Fruit fly (Drosophila melanogaster): ENCODE measurements around the gene Srp68.

Srp68 gene

DNA sequence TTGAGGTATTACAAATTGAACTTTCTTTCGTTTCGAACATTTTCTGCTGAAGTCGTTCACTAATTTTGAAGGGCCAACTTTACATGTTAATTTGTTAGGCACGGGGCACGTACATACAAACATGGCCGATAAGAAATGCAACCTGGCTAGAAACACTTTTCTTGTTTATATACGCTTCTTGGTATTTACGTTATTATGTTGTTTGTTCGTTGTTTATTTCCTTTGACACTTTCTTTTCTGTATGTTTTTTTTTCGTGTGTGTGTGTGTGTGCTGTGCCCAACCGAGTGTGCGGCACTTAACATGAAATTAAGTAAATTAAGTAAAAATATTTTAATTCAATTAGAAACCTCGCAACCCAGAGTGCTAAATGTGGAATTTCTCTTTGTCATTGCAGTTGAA, 49.2 kb upstream of the Srp68 start (continued):
- no peak for TF ChIP-seq gro (GFP tag; optimal IDR thresholded peaks at IDR 0.05)
- TF ChIP-seq CG12104 (GFP tag; optimal IDR thresholded peaks at IDR 0.05): peak; percentile 10
- no peak for TF ChIP-seq MESR4 (GFP tag; optimal IDR thresholded peaks at IDR 0.05)
- no peak for TF ChIP-seq Usf (GFP tag; optimal IDR thresholded peaks at IDR 0.05)
- no peak for TF ChIP-seq row (GFP tag; IDR thresholded peaks at IDR 0.05)
- TF ChIP-seq schlank (tag; optimal IDR thresholded peaks at IDR 0.05): no peak
- no peak for TF ChIP-seq CG6765 (GFP tag; optimal IDR thresholded peaks at IDR 0.05)
- TF ChIP-seq sna (GFP tag; IDR thresholded peaks at IDR 0.05; ENCODE audit: partially characterized antibody): no peak
- no peak for TF ChIP-seq CG10462 (GFP tag; optimal IDR thresholded peaks at IDR 0.05)
- TF ChIP-seq TFAM (GFP tag; optimal IDR thresholded peaks at IDR 0.05): no peak
- TF ChIP-seq Sry-δ (GFP tag; optimal IDR thresholded peaks at IDR 0.05): no peak
- TF ChIP-seq ssp (GFP tag; IDR thresholded peaks at IDR 0.05): no peak
- peak; percentile 87 for TF ChIP-seq Awh (GFP tag; IDR thresholded peaks at IDR 0.05)
- no peak for TF ChIP-seq CG10321 (GFP tag; IDR thresholded peaks at IDR 0.05)
- TF ChIP-seq zfh1 (GFP tag; IDR thresholded peaks at IDR 0.05): peak; percentile 39; the same call in 1 of the 3 replicates
- no peak for TF ChIP-seq H15 (GFP tag; IDR thresholded peaks at IDR 0.05)
- no peak for TF ChIP-seq Rfx (GFP tag; IDR thresholded peaks at IDR 0.05)
- TF ChIP-seq unpg (GFP tag; optimal IDR thresholded peaks at IDR 0.05): peak; percentile 36
- no peak for TF ChIP-seq YL-1 (GFP tag; optimal IDR thresholded peaks at IDR 0.05)
- no peak for TF ChIP-seq lilli (GFP tag; optimal IDR thresholded peaks at IDR 0.05)
- peak; percentile 60 for TF ChIP-seq Sox100B (GFP tag; optimal IDR thresholded peaks at IDR 0.05)
- TF ChIP-seq Dek (tag; optimal IDR thresholded peaks at IDR 0.05): no peak
- TF ChIP-seq CrebB (tag; optimal IDR thresholded peaks at IDR 0.05): no peak
- TF ChIP-seq CG11695 (GFP tag; IDR thresholded peaks at IDR 0.05): no peak
- no peak for TF ChIP-seq Myb (GFP tag; optimal IDR thresholded peaks at IDR 0.05)
- TF ChIP-seq luna (GFP tag; optimal IDR thresholded peaks at IDR 0.05): no peak
- no peak; the same call in 1 of the 2 replicates for TF ChIP-seq E2f2 (GFP tag; IDR thresholded peaks at IDR 0.05)
- peak; percentile 33 for TF ChIP-seq CG15696 (tag; optimal IDR thresholded peaks at IDR 0.05)
- TF ChIP-seq CG11093 (GFP tag; IDR thresholded peaks at IDR 0.05): no peak; the same call in 2 of the 3 replicates
- TF ChIP-seq so (GFP tag; IDR thresholded peaks at IDR 0.05): no peak
- TF ChIP-seq crol (GFP tag; IDR thresholded peaks at IDR 0.05): no peak
- no peak for TF ChIP-seq HLHmδ (GFP tag; optimal IDR thresholded peaks at IDR 0.05)
- no peak for TF ChIP-seq CG8765 (GFP tag; IDR thresholded peaks at IDR 0.05)
- TF ChIP-seq ab (GFP tag; optimal IDR thresholded peaks at IDR 0.05): no peak
- no peak for TF ChIP-seq knrl (GFP tag; IDR thresholded peaks at IDR 0.05; ENCODE audit: partially characterized antibody)
- no peak for TF ChIP-seq CG11247 (GFP tag; IDR thresholded peaks at IDR 0.05)
- no peak for TF ChIP-seq Dbx (GFP tag; IDR thresholded peaks at IDR 0.05)
- no peak for TF ChIP-seq tna (GFP tag; IDR thresholded peaks at IDR 0.05; ENCODE audit: partially characterized antibody)
- no peak for TF ChIP-seq emc (GFP tag; optimal IDR thresholded peaks at IDR 0.05)
- peak; percentile 60 for TF ChIP-seq gem (tag; optimal IDR thresholded peaks at IDR 0.05)
- TF ChIP-seq CG7271 (tag; optimal IDR thresholded peaks at IDR 0.05): peak; percentile 30
- TF ChIP-seq D19B (GFP tag; optimal IDR thresholded peaks at IDR 0.05): no peak
- TF ChIP-seq insv (GFP tag; optimal IDR thresholded peaks at IDR 0.05): no peak
- no peak for TF ChIP-seq CG2889 (GFP tag; IDR thresholded peaks at IDR 0.05)
- no peak for TF ChIP-seq Atf3 (GFP tag; optimal IDR thresholded peaks at IDR 0.05)
- TF ChIP-seq Deaf1 (tag; optimal IDR thresholded peaks at IDR 0.05): no peak
- peak; percentile 57 for TF ChIP-seq Lhr (GFP tag; optimal IDR thresholded peaks at IDR 0.05)
- TF ChIP-seq bsh (GFP tag; optimal IDR thresholded peaks at IDR 0.05): peak in 1 of 2 experiments; percentile 81
- no peak for TF ChIP-seq CG18599 (GFP tag; optimal IDR thresholded peaks at IDR 0.05)
- no peak for TF ChIP-seq CG6854 (GFP tag; optimal IDR thresholded peaks at IDR 0.05)
- TF ChIP-seq shn (GFP tag; optimal IDR thresholded peaks at IDR 0.05): no peak
- TF ChIP-seq Med (GFP tag): peak; percentile 54
